Worm (Caenorhabditis elegans) whole organism, L4 larva: ENCODE measurements around the gene cld-1.

Experiments
- D1046.2 ChIP-seq: fragments of 200-800 bp; sonication (Bioruptor generic); IDR thresholded peaks from 2 replicates; pipeline ENCODE4 v1.3.6; 2022; ENCODE audit warnings: missing genetic modification characterization, missing compliant biosample characterization
- F37D6.2 ChIP-seq: sonication (generic microtip); optimal IDR thresholded peaks from 2 replicates; lab custom pipeline; 2016; ENCODE audit warnings: mild to moderate bottlenecking, missing genetic modification characterization, missing compliant biosample characterization
- R02D3.7 ChIP-seq: fragments of 150-350 bp; sonication (generic microtip); optimal IDR thresholded peaks from 3 replicates; lab custom pipeline; 2014; ENCODE audit warnings: missing biosample characterization, missing genetic modification characterization
- Y105C5A.15 ChIP-seq: fragments of 200-800 bp; sonication (Bioruptor generic); IDR thresholded peaks from 2 replicates; pipeline ENCODE4 v1.3.6; 2022; ENCODE audit warnings: missing genetic modification characterization, missing compliant biosample characterization
- Y5F2A.4 ChIP-seq: fragments of 200-800 bp; sonication (Bioruptor generic); optimal IDR thresholded peaks from 2 replicates; lab custom pipeline; 2018; ENCODE audit warnings: mild to moderate bottlenecking, missing genetic modification characterization, missing compliant biosample characterization
- ZK337.2 ChIP-seq: fragments of 200-800 bp; sonication (Bioruptor generic); IDR thresholded peaks from 2 replicates; pipeline ENCODE4 v1.3.6; 2022; ENCODE audit warnings: missing genetic modification reagents, missing genetic modification characterization, missing compliant biosample characterization
- ZK546.5 ChIP-seq, 2 experiments: sonication (generic microtip); optimal IDR thresholded peaks; 2 replicates each; lab custom pipeline; 2017; ENCODE audit warnings: missing biosample characterization in 2 of 2, missing genetic modification characterization in 2 of 2
- aha-1 ChIP-seq: fragments of 150-350 bp; peaks from one replicate; lab custom pipeline; 2014; ENCODE audit warnings: missing biosample characterization, missing genetic modification characterization
- ama-1 ChIP-seq: fragments of 150-350 bp; optimal IDR thresholded peaks from 2 replicates; lab custom pipeline; 2014; ENCODE audit warnings: inconsistent platforms, mixed read lengths
- cey-2 ChIP-seq: sonication (generic microtip); optimal IDR thresholded peaks from 3 replicates; lab custom pipeline; 2017; ENCODE audit warnings: missing genetic modification characterization, mild to moderate bottlenecking, missing compliant biosample characterization, antibody characterized with exemption, borderline replicate concordance; ENCODE audit not compliant: insufficient read depth
- daf-12 ChIP-seq: fragments of 150-350 bp; optimal IDR thresholded peaks from 2 replicates; lab custom pipeline; 2014; ENCODE audit warnings: missing biosample characterization, missing genetic modification reagents, missing genetic modification characterization
- daf-8 ChIP-seq: fragments of 200-800 bp; sonication (Bioruptor generic); IDR thresholded peaks from 2 replicates; pipeline ENCODE4 v1.3.6; 2022; ENCODE audit warnings: missing genetic modification characterization, missing compliant biosample characterization
- dmd-6 ChIP-seq: fragments of 200-800 bp; sonication (Bioruptor generic); IDR thresholded peaks from 2 replicates; pipeline ENCODE4 v1.3.6; 2022; ENCODE audit warnings: missing genetic modification reagents, missing genetic modification characterization, missing compliant biosample characterization
- dmd-8 ChIP-seq: fragments of 200-800 bp; sonication (Bioruptor generic); IDR thresholded peaks from 2 replicates; pipeline ENCODE4 v1.3.6; 2022; ENCODE audit warnings: missing genetic modification characterization, missing compliant biosample characterization
- egl-27 ChIP-seq: sonication (generic microtip); optimal IDR thresholded peaks from 3 replicates; lab custom pipeline; 2017; ENCODE audit warnings: missing biosample characterization, missing genetic modification reagents, missing genetic modification characterization
- hif-1 ChIP-seq, 2 experiments: sonication (generic microtip); optimal IDR thresholded peaks; 2 replicates each; lab custom pipeline; 2016 to 2017; ENCODE audit warnings: missing compliant biosample characterization in 2 of 2, missing genetic modification characterization in 2 of 2, missing genetic modification reagents in 2 of 2, missing genotype in 2 of 2, mild to moderate bottlenecking in 1 of 2
- hlh-11 ChIP-seq: fragments of 200-800 bp; sonication (Bioruptor generic); optimal IDR thresholded peaks from 2 replicates; lab custom pipeline; 2018; ENCODE audit warnings: mild to moderate bottlenecking, missing genetic modification characterization, missing compliant biosample characterization
- hlh-30 ChIP-seq: sonication (generic microtip); optimal IDR thresholded peaks from 2 replicates; lab custom pipeline; 2017; ENCODE audit warnings: antibody characterized with exemption, mild to moderate bottlenecking, missing genetic modification characterization, missing compliant biosample characterization; ENCODE audit not compliant: insufficient read depth
- jun-1 ChIP-seq: fragments of 150-350 bp; optimal IDR thresholded peaks from 2 replicates; lab custom pipeline; 2014; ENCODE audit warnings: missing biosample characterization, missing genetic modification reagents, missing genetic modification characterization
- mxl-3 ChIP-seq: fragments of 200-800 bp; sonication (Bioruptor generic); optimal IDR thresholded peaks from 2 replicates; lab custom pipeline; 2018; ENCODE audit warnings: mild to moderate bottlenecking, missing genetic modification characterization, missing compliant biosample characterization
- nhr-102 ChIP-seq: sonication (generic microtip); optimal IDR thresholded peaks from 2 replicates; lab custom pipeline; 2016; ENCODE audit warnings: mild to moderate bottlenecking, missing genetic modification characterization, moderate library complexity, missing compliant biosample characterization
- nhr-237 ChIP-seq: sonication (generic microtip); optimal IDR thresholded peaks from 2 replicates; lab custom pipeline; 2017; ENCODE audit warnings: missing biosample characterization, missing genetic modification characterization
- nhr-42 ChIP-seq: fragments of 200-800 bp; sonication (Bioruptor generic); IDR thresholded peaks from 2 replicates; pipeline ENCODE4 v1.3.6; 2022; ENCODE audit warnings: missing genetic modification characterization, missing compliant biosample characterization
- nhr-48 ChIP-seq: sonication (generic microtip); optimal IDR thresholded peaks from 2 replicates; lab custom pipeline; 2016; ENCODE audit warnings: mild to moderate bottlenecking, missing genetic modification characterization, missing compliant biosample characterization
- pha-4 ChIP-seq, 2 experiments: fragments of 150-350 bp in 1 of 2; fragments of 200-800 bp in 1 of 2; sonication (Bioruptor generic) in 1 of 2; IDR thresholded peaks in 1 of 2; optimal IDR thresholded peaks in 1 of 2; 2 replicates each; pipeline versions ENCODE4 v1.3.6 to Lab custom; 2014 to 2022; ENCODE audit warnings: missing genetic modification characterization in 2 of 2, missing genetic modification reagents in 2 of 2, missing biosample characterization in 1 of 2, missing compliant biosample characterization in 1 of 2
- saeg-2 ChIP-seq: fragments of 200-800 bp; sonication (Bioruptor generic); IDR thresholded peaks from 2 replicates; pipeline ENCODE4 v1.3.6; 2022; ENCODE audit warnings: missing genetic modification reagents, missing genetic modification characterization, missing compliant biosample characterization
- sdz-12 ChIP-seq: fragments of 200-800 bp; sonication (Bioruptor generic); optimal IDR thresholded peaks from 2 replicates; lab custom pipeline; 2018; ENCODE audit warnings: mild to moderate bottlenecking, missing genetic modification characterization, missing compliant biosample characterization
- unc-62 ChIP-seq, 3 experiments: fragments of 150-350 bp in 1 of 3; sonication (generic microtip); optimal IDR thresholded peaks in 2 of 3; peaks in 1 of 3; 1 replicate in 1 of 3; 2 replicates in 2 of 3; lab custom pipeline; 2014 to 2017; ENCODE audit warnings: missing biosample characterization in 3 of 3, missing genetic modification characterization in 3 of 3, missing genetic modification reagents in 3 of 3, missing genotype in 1 of 3
- zip-2 ChIP-seq: fragments of 150-350 bp; optimal IDR thresholded peaks from 2 replicates; lab custom pipeline; 2014; ENCODE audit warnings: missing biosample characterization, missing genetic modification characterization
- ztf-11 ChIP-seq: fragments of 150-350 bp; optimal IDR thresholded peaks from 2 replicates; lab custom pipeline; 2014; ENCODE audit warnings: missing biosample characterization, missing genetic modification characterization
- ztf-7 ChIP-seq: fragments of 150-350 bp; optimal IDR thresholded peaks from 2 replicates; lab custom pipeline; 2014; ENCODE audit warnings: missing biosample characterization, missing genetic modification characterization

The cld-1 gene

ce11 chrIV:12960136-12960535 is 24.1 kb upstream of the cld-1 start, which contains the start of gene F55G11.7:
Gene F55G11.7, plus strand, starts transcription at chrIV:12960436.
- no peak for TF ChIP-seq nhr-42 (GFP tag; lab: Robert Waterston, UW)
- TF ChIP-seq unc-62 (GFP tag; optimal IDR thresholded peaks at IDR 0.05 in 1 of 2; lab: Kevin White, UChicago): peak in 1 of 2 experiments; percentile 39
- TF ChIP-seq unc-62 (tag; optimal IDR thresholded peaks at IDR 0.05; lab: Kevin White, UChicago): no peak
- TF ChIP-seq, all 104 proteins: peak for 1

- TF ChIP-seq aha-1 (no peak), nhr-102 (tag; lab: Kevin White, UChicago) (no peak), R02D3.7 (tag; lab: Kevin White, UChicago) (no peak), cey-2 (tag; lab: Kevin White, UChicago) (no peak), jun-1 (tag; lab: Kevin White, UChicago) (no peak), hlh-11 (tag; lab: Kevin White, UChicago) (no peak), nhr-42 (GFP tag; lab: Robert Waterston, UW) (no peak), ztf-11 (tag; lab: Kevin White, UChicago) (no peak), hif-1 (tag; optimal IDR thresholded peaks at IDR 0.05; lab: Kevin White, UChicago) (no peak), daf-12 (tag; lab: Kevin White, UChicago) (no peak), ztf-7 (tag; lab: Kevin White, UChicago) (no peak)
These were observed 21.7 kb upstream of the cld-1 start, which contains the start of gene F55G11.6 for ce11 chrIV:12957730-12958129. Gene F55G11.6, plus strand, starts transcription at chrIV:12958030.

DNA sequence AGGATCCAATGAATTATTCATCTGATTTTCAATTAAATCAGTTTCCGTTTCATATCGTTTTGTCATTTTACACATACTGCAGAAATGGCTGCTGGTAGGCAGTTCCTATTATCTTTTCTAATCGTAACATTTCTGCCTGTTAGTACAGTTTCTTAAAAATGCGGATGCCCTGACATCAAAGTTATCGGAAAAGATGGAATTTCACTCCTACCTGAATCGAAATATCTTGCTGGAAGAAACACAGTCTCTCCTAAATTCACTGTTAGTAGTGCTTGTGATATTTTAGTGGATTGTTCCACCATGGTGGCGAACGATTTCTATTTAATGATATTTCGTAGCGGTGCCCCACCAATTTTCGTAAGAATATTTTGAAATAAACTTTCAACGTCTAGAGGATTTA is 12.4 kb upstream of the cld-1 start, which contains the start of gene F55G11.10:
TSS of gene F55G11.10 (plus strand) at position 301 of the 400 bp plus-strand sequence.
- TF ChIP-seq ama-1 (lab: Kevin White, UChicago) (no peak), nhr-102 (tag; lab: Kevin White, UChicago) (no peak), sdz-12 (GFP tag; lab: Kevin White, UChicago) (no peak), mxl-3 (GFP tag; lab: Kevin White, UChicago) (no peak), jun-1 (tag; lab: Kevin White, UChicago) (no peak), F37D6.2 (tag; lab: Kevin White, UChicago) (no peak)

DNA sequence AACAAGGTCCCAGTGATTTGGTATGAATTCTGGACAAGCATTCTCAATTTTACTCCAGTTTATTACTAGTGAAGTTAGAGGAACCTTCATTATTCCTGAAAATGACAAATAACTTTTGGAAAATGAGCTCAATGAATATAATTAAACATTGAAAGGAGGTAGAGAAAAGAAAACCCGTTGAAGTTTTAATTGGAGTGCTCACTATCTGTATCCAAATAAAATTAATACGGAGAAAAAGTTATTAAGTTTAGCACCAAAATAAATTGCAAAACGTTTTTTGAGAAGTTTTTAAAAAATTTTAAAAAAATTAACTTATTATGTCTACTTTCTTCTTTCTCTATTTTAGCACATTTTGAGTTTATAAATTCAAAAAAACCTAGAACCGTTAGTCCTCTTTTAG is 10.4 kb upstream of the cld-1 start, which contains the start of gene F55G11.1:
TSS of gene F55G11.1 (minus strand) at position 101 of the 400 bp plus-strand sequence.
- TF ChIP-seq egl-27 (tag; lab: Kevin White, UChicago) (no peak), nhr-237 (tag; lab: Kevin White, UChicago) (no peak), dmd-6 (GFP tag; lab: Robert Waterston, UW) (no peak)

DNA sequence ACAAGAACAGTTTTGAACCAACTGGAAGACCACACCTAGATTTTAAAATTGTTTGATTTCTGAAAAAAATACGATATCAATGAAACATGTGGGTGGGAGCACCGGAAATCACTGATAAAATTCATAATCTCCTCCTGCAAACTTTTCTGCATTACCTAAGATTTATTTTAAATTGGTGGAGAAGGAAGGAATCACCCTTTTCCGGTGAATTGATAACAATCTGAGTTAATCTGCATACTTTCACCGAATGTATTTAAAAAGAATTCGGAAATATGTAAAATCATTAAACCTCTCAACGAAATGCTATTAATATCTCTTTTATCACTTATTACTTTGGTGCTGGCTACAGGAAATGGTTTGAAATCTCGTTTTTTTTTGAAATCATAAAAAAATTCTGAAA is 6.6 kb upstream of the cld-1 start, which contains the start of gene dct-19:
TSS of gene dct-19 (plus strand) at position 301 of the 400 bp plus-strand sequence.
- TF ChIP-seq D1046.2 (GFP tag; lab: Robert Waterston, UW) (no peak), Y5F2A.4 (GFP tag; lab: Kevin White, UChicago) (no peak), zip-2 (no peak), daf-8 (GFP tag; lab: Robert Waterston, UW) (no peak), cey-2 (tag; lab: Kevin White, UChicago) (no peak), ZK546.5 (tag; optimal IDR thresholded peaks at IDR 0.05; lab: Kevin White, UChicago) (no peak), ZK337.2 (no peak), hlh-30 (tag; lab: Kevin White, UChicago) (no peak)

- TF ChIP-seq mxl-3 (GFP tag; lab: Kevin White, UChicago): no peak
- no peak for TF ChIP-seq dmd-8 (GFP tag; lab: Robert Waterston, UW)
- TF ChIP-seq saeg-2: no peak
- no peak for TF ChIP-seq nhr-48
- TF ChIP-seq pha-4 (GFP tag; IDR thresholded peaks at IDR 0.05; lab: Robert Waterston, UW): no peak
- TF ChIP-seq pha-4 (tag; optimal IDR thresholded peaks at IDR 0.05; lab: Kevin White, UChicago): no peak
- no peak for TF ChIP-seq Y105C5A.15
- TF ChIP-seq daf-8 (GFP tag; lab: Robert Waterston, UW): no peak
- TF ChIP-seq nhr-42 (GFP tag; lab: Robert Waterston, UW): no peak
These were observed 5.2 kb upstream of the cld-1 start, which contains the start of gene dod-24 for ce11 chrIV:12941254-12941653. Gene dod-24, minus strand, starts transcription at chrIV:12941354.
